Worm (Caenorhabditis elegans): ENCODE results near the gene C14B1.3.
A peak's percentile ranks its signal among the peaks of the same experiment; 100 is the strongest.

The C14B1.3 gene

ce11 chrIII:3745138-3745537, 41.8 kb downstream of the C14B1.3 start, which contains the start of gene lin-48:
Gene lin-48 (plus strand): TSS chrIII:3745438.
- no peak for TF ChIP-seq zip-11 (GFP tag; IDR thresholded peaks at IDR 0.05)
- TF ChIP-seq ceh-28 (tag; optimal IDR thresholded peaks at IDR 0.05) = no peak
- no peak for TF ChIP-seq nhr-10 (tag; optimal IDR thresholded peaks at IDR 0.05)
- no peak for TF ChIP-seq lin-15B (tag; optimal IDR thresholded peaks at IDR 0.05)
- no peak for TF ChIP-seq jun-1 (tag; optimal IDR thresholded peaks at IDR 0.05)
- TF ChIP-seq unc-62 (GFP tag; optimal IDR thresholded peaks at IDR 0.05 in 1 of 2) = peak in 1 of 2 experiments; percentile 26
- no peak for TF ChIP-seq unc-62 (tag; optimal IDR thresholded peaks at IDR 0.05)
